Fruit fly (Drosophila melanogaster): Measurements from ENCODE around the gene CG32006.
A peak's percentile ranks its signal among the peaks of the same experiment; 100 is the strongest.

CG32006 gene

dm6 chr4:180780-181179 lies 30.2 kb downstream of the CG32006 start (continued):
- no peak for TF ChIP-seq ewg (GFP tag; optimal IDR thresholded peaks at IDR 0.05)
- peak; percentile 90 for TF ChIP-seq ssp (GFP tag; IDR thresholded peaks at IDR 0.05)
- TF ChIP-seq sens (GFP tag), result peak; percentile 85
- no peak for TF ChIP-seq bbx (GFP tag; IDR thresholded peaks at IDR 0.05; ENCODE audit: partially characterized antibody)
- TF ChIP-seq Gug (GFP tag; IDR thresholded peaks at IDR 0.05), result no peak
- TF ChIP-seq CG16813 (GFP tag; IDR thresholded peaks at IDR 0.05; ENCODE audit: partially characterized antibody), result no peak
- no peak for TF ChIP-seq HLHmδ (GFP tag; optimal IDR thresholded peaks at IDR 0.05)
- TF ChIP-seq NC2β (GFP tag; optimal IDR thresholded peaks at IDR 0.05), result no peak
- TF ChIP-seq en (GFP tag; optimal IDR thresholded peaks at IDR 0.05), result no peak
- no peak for TF ChIP-seq CG9437 (GFP tag; optimal IDR thresholded peaks at IDR 0.05)
- TF ChIP-seq cg (GFP tag; optimal IDR thresholded peaks at IDR 0.05), result peak; percentile 1
- no peak for TF ChIP-seq ase (GFP tag; IDR thresholded peaks at IDR 0.05)
- no peak for TF ChIP-seq cad (GFP tag; optimal IDR thresholded peaks at IDR 0.05)
- TF ChIP-seq pfk (GFP tag; optimal IDR thresholded peaks at IDR 0.05), result peak; percentile 47
- no peak for TF ChIP-seq Myb (GFP tag; optimal IDR thresholded peaks at IDR 0.05)
- TF ChIP-seq row (GFP tag; IDR thresholded peaks at IDR 0.05), result peak; percentile 55; the same call in 2 of the 3 replicates
- peak; percentile 84 for TF ChIP-seq CG1024 (GFP tag; IDR thresholded peaks at IDR 0.05)
- TF ChIP-seq CG13296 (GFP tag; optimal IDR thresholded peaks at IDR 0.05), result peak; percentile 0
- TF ChIP-seq CG11723 (GFP tag; optimal IDR thresholded peaks at IDR 0.05), result peak; percentile 73
- TF ChIP-seq CG34376 (GFP tag; optimal IDR thresholded peaks at IDR 0.05), result peak; percentile 1
- peak in 1 of 2 experiments; percentile 21 for TF ChIP-seq eve (GFP tag; optimal IDR thresholded peaks at IDR 0.05)
- TF ChIP-seq CG9797 (GFP tag; optimal IDR thresholded peaks at IDR 0.05), result no peak
- TF ChIP-seq BEAF-32 (GFP tag; optimal IDR thresholded peaks at IDR 0.05), result peak; percentile 32
- TF ChIP-seq sisA (GFP tag; IDR thresholded peaks at IDR 0.05), result no peak
- TF ChIP-seq CG34422 (GFP tag; IDR thresholded peaks at IDR 0.05), result no peak
- no peak for TF ChIP-seq sim (GFP tag; IDR thresholded peaks at IDR 0.05)
- no peak for TF ChIP-seq rib (GFP tag; IDR thresholded peaks at IDR 0.05)
- TF ChIP-seq Mes4 (GFP tag; optimal IDR thresholded peaks at IDR 0.05), result peak; percentile 18
- no peak for TF ChIP-seq HLH54F (GFP tag; optimal IDR thresholded peaks at IDR 0.05)

dm6 chr4:181639-182038 lies 31.1 kb downstream of the CG32006 start:
- TF ChIP-seq ranshi (GFP tag; IDR thresholded peaks at IDR 0.05) (no peak), Med (GFP tag) (peak; percentile 84), CG11723 (GFP tag; optimal IDR thresholded peaks at IDR 0.05) (peak; percentile 85), HLHmδ (GFP tag; optimal IDR thresholded peaks at IDR 0.05) (no peak), onecut (GFP tag; IDR thresholded peaks at IDR 0.05) (peak; percentile 5; the same call in 1 of the 2 replicates), Meics (GFP tag; optimal IDR thresholded peaks at IDR 0.05) (no peak), Dek (tag; optimal IDR thresholded peaks at IDR 0.05) (no peak), Doc3 (GFP tag; IDR thresholded peaks at IDR 0.05; ENCODE audit: partially characterized antibody) (no peak), bowl (GFP tag; IDR thresholded peaks at IDR 0.05) (no peak), CG2199 (GFP tag; IDR thresholded peaks at IDR 0.05) (peak; percentile 91), C15 (GFP tag; IDR thresholded peaks at IDR 0.05) (no peak), CG10147 (GFP tag; optimal IDR thresholded peaks at IDR 0.05) (no peak), HLH54F (GFP tag; optimal IDR thresholded peaks at IDR 0.05) (no peak), CG1792 (GFP tag; optimal IDR thresholded peaks at IDR 0.05) (no peak), D19A (tag; optimal IDR thresholded peaks at IDR 0.05) (peak; percentile 24), h (optimal IDR thresholded peaks at IDR 0.05) (no peak), CG18599 (GFP tag; optimal IDR thresholded peaks at IDR 0.05) (no peak), CG30020 (tag; optimal IDR thresholded peaks at IDR 0.05) (peak; percentile 88), toy (GFP tag; IDR thresholded peaks at IDR 0.05) (no peak), caup (GFP tag; optimal IDR thresholded peaks at IDR 0.05; ENCODE audit: severe bottlenecking) (peak; percentile 24), row (GFP tag; IDR thresholded peaks at IDR 0.05) (peak; percentile 38; the same call in 1 of the 3 replicates), CG11085 (GFP tag; IDR thresholded peaks at IDR 0.05) (no peak), CG9932 (GFP tag; IDR thresholded peaks at IDR 0.05) (no peak), Lim3 (GFP tag; IDR thresholded peaks at IDR 0.05) (no peak), CG12659 (GFP tag; optimal IDR thresholded peaks at IDR 0.05) (no peak), CG2129 (GFP tag; IDR thresholded peaks at IDR 0.05; ENCODE audit: partially characterized antibody) (no peak), CG17802 (tag; optimal IDR thresholded peaks at IDR 0.05) (peak; percentile 78)

Measured in whole organism, embryonic.